Worm (Caenorhabditis elegans) whole organism, L2 larva: ENCODE data around the gene srd-43.

Experiments
- C34F6.9 ChIP-seq: fragments of 150-350 bp; optimal IDR thresholded peaks from 2 replicates; lab custom pipeline; 2014; ENCODE audit warnings: missing biosample characterization, missing genetic modification characterization
- F13H6.1 ChIP-seq: sonication (generic microtip); optimal IDR thresholded peaks from 2 replicates; lab custom pipeline; 2016; ENCODE audit warnings: missing genetic modification characterization, missing compliant biosample characterization
- Y55F3AM.14 ChIP-seq: fragments of 200-800 bp; sonication (Bioruptor generic); optimal IDR thresholded peaks from 2 replicates; lab custom pipeline; 2018; ENCODE audit warnings: mild to moderate bottlenecking, missing genetic modification characterization, missing compliant biosample characterization
- alr-1 ChIP-seq: fragments of 150-350 bp; optimal IDR thresholded peaks from 2 replicates; lab custom pipeline; 2014; ENCODE audit warnings: missing biosample characterization, missing genetic modification characterization
- aly-2 ChIP-seq: fragments of 150-350 bp; optimal IDR thresholded peaks from 2 replicates; lab custom pipeline; 2014; ENCODE audit warnings: missing biosample characterization, missing genetic modification characterization
- ama-1 ChIP-seq: fragments of 150-350 bp; optimal IDR thresholded peaks from 2 replicates; lab custom pipeline; 2018; ENCODE audit warnings: inconsistent platforms
- blmp-1 ChIP-seq: sonication (generic microtip); optimal IDR thresholded peaks from 2 replicates; lab custom pipeline; 2017; ENCODE audit warnings: missing genetic modification characterization, mild to moderate bottlenecking, missing compliant biosample characterization, antibody characterized with exemption, moderate library complexity; ENCODE audit not compliant: insufficient read depth
- ceh-16 ChIP-seq: fragments of 150-350 bp; optimal IDR thresholded peaks from 2 replicates; lab custom pipeline; 2014; ENCODE audit warnings: missing biosample characterization, missing genetic modification characterization
- crh-2 ChIP-seq: sonication (generic microtip); optimal IDR thresholded peaks from 2 replicates; lab custom pipeline; 2017; ENCODE audit warnings: missing biosample characterization, missing genetic modification characterization
- dmd-4 ChIP-seq: sonication (generic microtip); optimal IDR thresholded peaks from 2 replicates; lab custom pipeline; 2017; ENCODE audit warnings: missing biosample characterization, missing genetic modification characterization
- egl-27 ChIP-seq: sonication (generic microtip); optimal IDR thresholded peaks from 3 replicates; lab custom pipeline; 2017; ENCODE audit warnings: missing biosample characterization, missing genetic modification reagents, missing genetic modification characterization
- elt-1 ChIP-seq: fragments of 150-350 bp; optimal IDR thresholded peaks from 2 replicates; lab custom pipeline; 2014; ENCODE audit warnings: missing biosample characterization, missing genetic modification characterization
- elt-3 ChIP-seq: sonication (generic microtip); optimal IDR thresholded peaks from 2 replicates; lab custom pipeline; 2017; ENCODE audit warnings: missing biosample characterization, missing genetic modification characterization
- fos-1 ChIP-seq: fragments of 150-350 bp; optimal IDR thresholded peaks from 2 replicates; lab custom pipeline; 2014; ENCODE audit warnings: missing biosample characterization, missing genetic modification characterization
- lin-11 ChIP-seq: fragments of 150-350 bp; sonication (generic microtip); optimal IDR thresholded peaks from 2 replicates; lab custom pipeline; 2014; ENCODE audit warnings: missing biosample characterization, missing genetic modification characterization, inconsistent platforms, mixed read lengths
- lin-39 ChIP-seq: fragments of 150-350 bp; optimal IDR thresholded peaks from 2 replicates; lab custom pipeline; 2014; ENCODE audit warnings: missing biosample characterization, missing genetic modification reagents, missing genetic modification characterization
- lsy-2 ChIP-seq, 2 experiments: fragments of 150-350 bp in 1 of 2; sonication (generic microtip) in 1 of 2; optimal IDR thresholded peaks; 2 replicates each; lab custom pipeline; 2014 to 2017; ENCODE audit warnings: missing biosample characterization in 2 of 2, missing genetic modification characterization in 2 of 2
- mab-5 ChIP-seq: fragments of 150-350 bp; optimal IDR thresholded peaks from 2 replicates; lab custom pipeline; 2014; ENCODE audit warnings: missing biosample characterization, missing genetic modification characterization
- mbf-1 ChIP-seq: sonication (generic microtip); optimal IDR thresholded peaks from 2 replicates; lab custom pipeline; 2017; ENCODE audit warnings: missing biosample characterization, missing genetic modification characterization
- mdl-1 ChIP-seq, 2 experiments: fragments of 150-350 bp in 1 of 2; sonication (generic microtip) in 1 of 2; optimal IDR thresholded peaks; 2 replicates each; lab custom pipeline; 2017; ENCODE audit warnings: missing biosample characterization in 2 of 2, missing genetic modification characterization in 2 of 2
- nhr-10 ChIP-seq: sonication (generic microtip); optimal IDR thresholded peaks from 2 replicates; lab custom pipeline; 2017; ENCODE audit warnings: missing biosample characterization, missing genetic modification characterization
- nhr-11 ChIP-seq: fragments of 150-350 bp; optimal IDR thresholded peaks from 2 replicates; lab custom pipeline; 2014; ENCODE audit warnings: missing biosample characterization, missing genetic modification characterization
- nhr-12 ChIP-seq: fragments of 150-350 bp; optimal IDR thresholded peaks from 2 replicates; lab custom pipeline; 2014; ENCODE audit warnings: missing biosample characterization, missing genetic modification characterization
- nhr-129 ChIP-seq: fragments of 150-350 bp; optimal IDR thresholded peaks from 2 replicates; lab custom pipeline; 2014; ENCODE audit warnings: missing biosample characterization, missing genetic modification characterization
- nhr-21 ChIP-seq: fragments of 150-350 bp; optimal IDR thresholded peaks from 2 replicates; lab custom pipeline; 2014; ENCODE audit warnings: missing biosample characterization, missing genetic modification characterization
- nhr-23 ChIP-seq: fragments of 150-350 bp; optimal IDR thresholded peaks from 2 replicates; lab custom pipeline; 2014; ENCODE audit warnings: missing biosample characterization, missing genetic modification reagents, missing genetic modification characterization
- nhr-237 ChIP-seq: fragments of 150-350 bp; optimal IDR thresholded peaks from 2 replicates; lab custom pipeline; 2014; ENCODE audit warnings: missing biosample characterization, missing genetic modification characterization
- nhr-25 ChIP-seq: fragments of 150-350 bp; sonication (generic microtip); optimal IDR thresholded peaks from 3 replicates; lab custom pipeline; 2014; ENCODE audit warnings: missing biosample characterization, missing genetic modification characterization
- nhr-6 ChIP-seq: fragments of 150-350 bp; optimal IDR thresholded peaks from 2 replicates; lab custom pipeline; 2014; ENCODE audit warnings: missing biosample characterization, missing genetic modification characterization
- peb-1 ChIP-seq: fragments of 150-350 bp; optimal IDR thresholded peaks from 2 replicates; lab custom pipeline; 2014; ENCODE audit warnings: missing biosample characterization, missing genetic modification characterization
- sem-4 ChIP-seq: fragments of 150-350 bp; optimal IDR thresholded peaks from 2 replicates; lab custom pipeline; 2014; ENCODE audit warnings: missing biosample characterization, missing genetic modification reagents, missing genetic modification characterization
- skn-1 ChIP-seq: sonication (generic microtip); optimal IDR thresholded peaks from 2 replicates; lab custom pipeline; 2017; ENCODE audit warnings: missing biosample characterization, missing genetic modification characterization
- sma-3 ChIP-seq: sonication (generic microtip); optimal IDR thresholded peaks from 2 replicates; lab custom pipeline; 2016; ENCODE audit warnings: missing genetic modification reagents, missing genetic modification characterization, missing compliant biosample characterization
- sma-9 ChIP-seq, 2 experiments: fragments of 150-350 bp in 1 of 2; sonication (generic microtip) in 1 of 2; optimal IDR thresholded peaks; 2 replicates each; lab custom pipeline; 2014 to 2016; ENCODE audit warnings: missing genetic modification characterization in 2 of 2, mild to moderate bottlenecking in 1 of 2, missing biosample characterization in 1 of 2, missing compliant biosample characterization in 1 of 2, missing genetic modification reagents in 1 of 2, moderate library complexity in 1 of 2
- snpc-4 ChIP-seq: fragments of 150-350 bp; optimal IDR thresholded peaks from 2 replicates; lab custom pipeline; 2014; ENCODE audit warnings: missing biosample characterization, missing genetic modification characterization
- unc-39 ChIP-seq: fragments of 150-350 bp; optimal IDR thresholded peaks from 2 replicates; lab custom pipeline; 2014; ENCODE audit warnings: missing biosample characterization, missing genetic modification characterization
- unc-55 ChIP-seq: fragments of 150-350 bp; sonication (generic microtip); optimal IDR thresholded peaks from 3 replicates; lab custom pipeline; 2014; ENCODE audit warnings: missing biosample characterization, missing genetic modification reagents, missing genetic modification characterization
- unc-62 ChIP-seq: fragments of 150-350 bp; optimal IDR thresholded peaks from 2 replicates; lab custom pipeline; 2014; ENCODE audit warnings: missing biosample characterization, missing genetic modification reagents, missing genetic modification characterization
- zag-1 ChIP-seq: fragments of 150-350 bp; optimal IDR thresholded peaks from 2 replicates; lab custom pipeline; 2014; ENCODE audit warnings: missing biosample characterization, missing genetic modification characterization
- ztf-1 ChIP-seq: fragments of 200-800 bp; sonication (Bioruptor generic); conservative IDR thresholded peaks from 2 replicates; pipeline ENCODE4 v1.3.6; 2022; ENCODE audit warnings: missing genetic modification characterization, missing compliant biosample characterization
- ztf-4 ChIP-seq: fragments of 150-350 bp; optimal IDR thresholded peaks from 2 replicates; lab custom pipeline; 2014; ENCODE audit warnings: missing biosample characterization, missing genetic modification characterization

srd-43 gene

DNA sequence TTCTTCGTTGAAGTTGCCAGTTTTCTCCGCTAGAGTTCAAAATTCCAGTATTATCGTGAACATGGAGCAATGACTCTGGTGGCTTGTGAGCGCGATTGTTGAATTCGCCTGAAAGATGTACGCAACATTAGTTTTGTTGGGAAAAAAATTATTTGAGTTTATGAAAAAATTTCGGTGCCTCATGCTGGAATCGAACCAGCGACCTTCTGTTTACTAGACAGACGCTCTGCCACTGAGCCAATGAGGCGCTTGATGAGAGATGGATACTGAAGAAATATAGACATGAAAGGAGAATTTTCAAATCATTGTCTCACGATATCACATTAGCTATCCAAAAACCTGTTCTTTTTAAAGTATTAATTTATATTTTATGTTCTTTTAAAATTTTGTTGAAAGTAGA is 22.2 kb downstream of the srd-43 start:
- peak; percentile 7 for TF ChIP-seq crh-2
- no peak for TF ChIP-seq unc-39
- no peak for TF ChIP-seq fos-1 (tag; lab: Kevin White, UChicago)
- peak; percentile 19 for TF ChIP-seq sma-9 (GFP tag; optimal IDR thresholded peaks at IDR 0.05; lab: Kevin White, UChicago)
- no peak for TF ChIP-seq sma-9 (tag; optimal IDR thresholded peaks at IDR 0.05; lab: Kevin White, UChicago)
- peak; percentile 1 for TF ChIP-seq nhr-21 (tag; lab: Kevin White, UChicago)

DNA sequence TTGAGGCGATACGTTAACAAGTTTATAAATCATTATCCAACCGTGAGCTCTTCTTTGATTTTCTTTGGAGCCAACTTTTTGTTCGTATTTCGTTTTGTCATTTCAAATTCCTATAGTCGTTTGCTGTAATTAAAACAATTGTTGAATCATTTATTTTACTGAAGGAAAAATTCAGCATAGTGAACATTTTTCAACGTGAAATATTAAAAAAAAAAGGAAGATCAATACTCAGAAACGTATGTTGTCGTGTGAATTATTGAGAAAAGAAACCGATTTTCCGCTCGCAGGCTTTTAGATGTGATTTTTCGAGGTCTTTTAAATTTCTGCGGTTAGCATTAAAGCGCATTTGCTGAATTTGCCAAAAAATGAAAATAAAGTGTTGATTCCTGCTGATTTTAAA is 26.8 kb downstream of the srd-43 start, which contains the start of gene phf-33:
Gene phf-33 (minus strand): TSS at position 101 of the 400 bp plus-strand sequence.
- TF ChIP-seq mdl-1 (tag; optimal IDR thresholded peaks at IDR 0.05; lab: Kevin White, UChicago): no peak
- TF ChIP-seq lin-11 (tag; lab: Kevin White, UChicago): no peak
- no peak for TF ChIP-seq crh-2
- TF ChIP-seq Y55F3AM.14 (GFP tag; lab: Kevin White, UChicago): no peak
- TF ChIP-seq alr-1 (tag; lab: Kevin White, UChicago): no peak
- TF ChIP-seq aly-2 (tag; lab: Kevin White, UChicago): no peak

DNA sequence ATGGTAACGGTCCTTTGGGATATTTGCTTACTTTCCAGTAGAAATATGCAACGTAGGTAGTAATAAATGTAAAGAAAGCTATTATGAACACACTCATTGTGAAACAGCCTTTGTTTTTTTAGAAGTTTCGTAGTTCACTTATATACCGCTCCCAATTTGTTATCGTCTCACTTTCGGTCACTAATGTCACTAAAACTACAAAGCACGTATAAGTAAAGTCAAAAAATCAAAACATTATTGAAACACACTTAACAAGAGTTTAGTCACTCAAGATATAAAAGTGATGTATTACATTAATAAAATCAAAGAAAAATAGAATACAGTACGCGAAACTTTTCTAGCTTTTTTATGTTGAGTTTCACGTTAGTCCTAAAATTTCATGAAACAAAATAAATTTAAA is 31.5 kb downstream of the srd-43 start, which contains the start of gene cyp-14A3:
Gene cyp-14A3 (minus strand): TSS at position 101 of the 400 bp plus-strand sequence.
- TF ChIP-seq mdl-1 (tag; optimal IDR thresholded peaks at IDR 0.05; lab: Kevin White, UChicago): no peak
- no peak for TF ChIP-seq fos-1 (tag; lab: Kevin White, UChicago)
- TF ChIP-seq egl-27: no peak
- no peak for TF ChIP-seq nhr-21 (tag; lab: Kevin White, UChicago)
- no peak for TF ChIP-seq nhr-237 (tag; lab: Kevin White, UChicago)
- TF ChIP-seq nhr-129 (tag; lab: Kevin White, UChicago): no peak
- TF ChIP-seq sma-9 (GFP tag; optimal IDR thresholded peaks at IDR 0.05; lab: Kevin White, UChicago): no peak
- no peak for TF ChIP-seq sma-9 (tag; optimal IDR thresholded peaks at IDR 0.05; lab: Kevin White, UChicago)
- no peak for TF ChIP-seq crh-2

DNA sequence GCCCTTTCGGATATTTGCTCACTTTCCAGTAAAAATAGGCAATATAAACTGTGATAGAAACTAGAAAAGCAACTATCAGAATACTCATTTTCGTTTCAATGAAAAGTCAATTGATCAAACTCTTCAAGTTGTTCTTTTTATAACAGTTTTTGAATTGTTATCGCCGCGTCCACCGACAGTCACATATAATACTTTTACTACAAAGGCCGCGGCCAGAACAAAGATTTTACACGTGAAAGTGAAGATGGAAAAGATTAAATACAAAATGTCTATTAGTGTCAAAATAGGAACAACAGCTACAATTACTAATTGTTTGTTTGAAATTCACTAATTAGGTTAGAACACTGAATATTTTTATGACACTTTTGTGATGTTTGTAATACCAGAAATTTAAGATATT is 36.1 kb downstream of the srd-43 start, which contains the start of gene cyp-14A2:
Gene cyp-14A2 (minus strand): TSS at position 101 of the 400 bp plus-strand sequence.
- no peak for TF ChIP-seq nhr-12
- no peak for TF ChIP-seq sem-4
- no peak for TF ChIP-seq nhr-6 (tag; lab: Kevin White, UChicago)

DNA sequence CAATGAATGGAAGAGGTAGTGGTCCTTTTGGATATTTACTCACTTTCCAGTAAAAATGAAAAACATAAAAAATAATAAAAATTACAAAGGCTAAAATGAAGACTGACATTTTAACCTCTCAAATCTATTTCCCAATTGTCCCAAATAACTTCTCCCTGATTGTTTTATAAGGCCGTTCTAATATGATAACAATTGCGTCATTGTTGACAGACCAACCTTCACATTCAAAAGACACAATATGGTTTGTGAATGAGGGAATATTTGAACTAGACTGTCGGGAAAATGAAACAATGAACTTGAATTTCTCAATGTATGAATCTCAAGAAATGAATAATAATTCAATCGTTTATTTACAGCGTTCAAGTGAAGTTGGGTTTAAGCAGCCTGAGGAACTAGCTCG is 38.4 kb downstream of the srd-43 start, which contains the start of gene cyp-14A1:
Gene cyp-14A1 (minus strand): TSS at position 126 of the 400 bp plus-strand sequence.
- TF ChIP-seq nhr-129 (tag; lab: Kevin White, UChicago) (peak; percentile 74), dmd-4 (no peak), elt-3 (tag; lab: Kevin White, UChicago) (no peak), sem-4 (no peak)

DNA sequence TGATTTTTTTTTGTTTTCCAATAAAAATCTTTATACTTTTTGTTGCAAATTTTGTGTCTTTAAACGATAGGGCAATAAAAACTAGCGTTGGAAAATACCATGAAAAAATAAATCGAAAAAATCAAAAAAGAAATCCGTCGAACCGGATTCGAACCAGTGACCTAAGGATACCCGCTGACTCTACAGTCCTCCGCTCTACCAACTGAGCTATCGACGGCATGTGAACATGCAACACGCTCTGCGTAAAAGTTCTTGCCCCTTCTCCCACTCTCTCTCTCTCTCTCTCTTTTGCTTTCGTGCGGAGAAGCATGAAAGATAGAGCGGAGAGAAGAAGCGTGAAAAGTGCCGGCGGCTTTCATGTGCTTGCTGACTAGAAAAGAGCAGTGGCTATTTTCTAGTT is 41.1 kb downstream of the srd-43 start:
- TF ChIP-seq mbf-1 (tag; lab: Kevin White, UChicago): no peak
- TF ChIP-seq ceh-16 (tag; lab: Kevin White, UChicago): peak; percentile 31
- peak; percentile 23 for TF ChIP-seq Y55F3AM.14 (GFP tag; lab: Kevin White, UChicago)
- TF ChIP-seq sem-4: peak; percentile 16
- no peak for TF ChIP-seq mab-5 (tag; lab: Kevin White, UChicago)
- no peak for TF ChIP-seq nhr-23 (tag; lab: Kevin White, UChicago)
- TF ChIP-seq crh-2: peak; percentile 36
- no peak for TF ChIP-seq unc-62 (GFP tag; lab: Kevin White, UChicago)
- no peak for TF ChIP-seq ztf-1 (GFP tag; lab: Robert Waterston, UW)
- TF ChIP-seq aly-2 (tag; lab: Kevin White, UChicago): no peak
- no peak for TF ChIP-seq skn-1 (tag; lab: Kevin White, UChicago)
- TF ChIP-seq sma-3 (GFP tag; lab: Kevin White, UChicago): peak; percentile 30
- TF ChIP-seq nhr-129 (tag; lab: Kevin White, UChicago): peak; percentile 83
- no peak for TF ChIP-seq ama-1 (lab: Kevin White, UChicago)
- no peak for TF ChIP-seq elt-1 (tag; lab: Kevin White, UChicago)
- TF ChIP-seq nhr-237 (tag; lab: Kevin White, UChicago): no peak
- TF ChIP-seq F13H6.1 (tag; lab: Kevin White, UChicago): peak; percentile 65
- no peak for TF ChIP-seq dmd-4
- TF ChIP-seq nhr-6 (tag; lab: Kevin White, UChicago): no peak
- peak in 1 of 2 experiments; percentile 36 for TF ChIP-seq lsy-2 (tag; optimal IDR thresholded peaks at IDR 0.05; lab: Kevin White, UChicago)
- TF ChIP-seq snpc-4 (tag; lab: Kevin White, UChicago): no peak
- no peak for TF ChIP-seq blmp-1 (tag; lab: Kevin White, UChicago)
- peak; percentile 45 for TF ChIP-seq zag-1 (tag; lab: Kevin White, UChicago)
- TF ChIP-seq nhr-21 (tag; lab: Kevin White, UChicago): peak; percentile 42
- TF ChIP-seq lin-39 (tag; lab: Kevin White, UChicago): no peak
- no peak for TF ChIP-seq nhr-11
- TF ChIP-seq nhr-25: no peak
- peak; percentile 35 for TF ChIP-seq ztf-4 (tag; lab: Kevin White, UChicago)
- no peak for TF ChIP-seq nhr-10 (tag; lab: Kevin White, UChicago)
- TF ChIP-seq lin-11 (tag; lab: Kevin White, UChicago): peak; percentile 28
- peak; percentile 66 for TF ChIP-seq unc-55 (GFP tag; lab: Kevin White, UChicago)
- peak; percentile 36 for TF ChIP-seq C34F6.9
- TF ChIP-seq unc-39: no peak
- no peak for TF ChIP-seq peb-1
